Worm (Caenorhabditis elegans): ENCODE measurements around the gene Y53F4B.24.

DNA sequence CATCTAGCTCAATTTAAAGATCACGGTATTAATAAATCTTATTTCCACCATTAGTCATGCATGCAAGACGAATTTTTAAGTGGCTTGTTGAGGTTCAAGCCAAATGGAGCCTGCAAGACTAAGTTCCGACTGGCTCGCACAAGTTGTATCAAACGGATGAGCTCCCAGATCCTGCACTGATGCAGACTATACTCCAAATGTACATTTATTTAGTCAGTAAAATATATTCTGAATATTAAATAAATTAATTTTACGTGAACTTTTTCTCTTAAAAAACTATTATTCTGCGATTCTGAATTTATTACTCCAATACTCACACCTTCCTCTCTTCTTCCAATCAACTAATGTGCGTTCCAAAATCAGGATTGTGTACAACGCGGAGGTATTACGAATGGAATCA is 41.4 kb upstream of the Y53F4B.24 start, which contains the start of gene Y53F4B.36:
- TF ChIP-seq snpc-4 (tag; optimal IDR thresholded peaks at IDR 0.05) (no peak), mep-1 (tag; optimal IDR thresholded peaks at IDR 0.05) (no peak), pha-4 (tag; optimal IDR thresholded peaks at IDR 0.05) (no peak), nhr-237 (tag; optimal IDR thresholded peaks at IDR 0.05) (no peak), blmp-1 (tag; optimal IDR thresholded peaks at IDR 0.05) (no peak), mab-5 (tag; optimal IDR thresholded peaks at IDR 0.05) (no peak)
